Worm (Caenorhabditis elegans) whole organism, L4/young adult: ENCODE data around the gene chil-25.

Source experiments
- W03F9.2 ChIP-seq: fragments of 150-350 bp; optimal IDR thresholded peaks from 2 replicates; lab custom pipeline; 2014; ENCODE audit warnings: missing biosample characterization, missing genetic modification characterization
- dao-5 ChIP-seq: sonication (generic microtip); optimal IDR thresholded peaks from 2 replicates; lab custom pipeline; 2016; ENCODE audit warnings: missing genotype, missing genetic modification characterization, moderate library complexity, missing compliant biosample characterization
- him-1 ChIP-seq: sonication (generic microtip); optimal IDR thresholded peaks from 2 replicates; lab custom pipeline; 2016; ENCODE audit warnings: missing genotype, missing genetic modification reagents, missing genetic modification characterization, missing compliant biosample characterization

- no peak for TF ChIP-seq W03F9.2 (tag; lab: Kevin White, UChicago)
- no peak for TF ChIP-seq him-1 (tag; lab: Kevin White, UChicago)
- TF ChIP-seq dao-5 (tag; lab: Kevin White, UChicago), result no peak
These were observed 3.3 kb upstream of the chil-25 start, which contains the start of gene chil-27 for ce11 chrII:9477567-9477966.
